Worm (Caenorhabditis elegans) whole organism, L2 larva: ENCODE measurements around the gene C53A5.2.

Experiments
- C34F6.9 ChIP-seq: fragments of 150-350 bp; optimal IDR thresholded peaks from 2 replicates; lab custom pipeline; 2014; ENCODE audit warnings: missing biosample characterization, missing genetic modification characterization
- R02D3.7 ChIP-seq: fragments of 150-350 bp; optimal IDR thresholded peaks from 2 replicates; lab custom pipeline; 2014; ENCODE audit warnings: missing biosample characterization, missing genetic modification characterization
- Y55F3AM.14 ChIP-seq: fragments of 200-800 bp; sonication (Bioruptor generic); optimal IDR thresholded peaks from 2 replicates; lab custom pipeline; 2018; ENCODE audit warnings: mild to moderate bottlenecking, missing genetic modification characterization, missing compliant biosample characterization
- alr-1 ChIP-seq: fragments of 150-350 bp; optimal IDR thresholded peaks from 2 replicates; lab custom pipeline; 2014; ENCODE audit warnings: missing biosample characterization, missing genetic modification characterization
- aly-2 ChIP-seq: fragments of 150-350 bp; optimal IDR thresholded peaks from 2 replicates; lab custom pipeline; 2014; ENCODE audit warnings: missing biosample characterization, missing genetic modification characterization
- ama-1 ChIP-seq: fragments of 150-350 bp; optimal IDR thresholded peaks from 2 replicates; lab custom pipeline; 2018; ENCODE audit warnings: inconsistent platforms
- ceh-16 ChIP-seq: fragments of 150-350 bp; optimal IDR thresholded peaks from 2 replicates; lab custom pipeline; 2014; ENCODE audit warnings: missing biosample characterization, missing genetic modification characterization
- ceh-82 ChIP-seq: fragments of 150-350 bp; optimal IDR thresholded peaks from 2 replicates; lab custom pipeline; 2014; ENCODE audit warnings: missing biosample characterization, missing genetic modification characterization
- crh-2 ChIP-seq: sonication (generic microtip); optimal IDR thresholded peaks from 2 replicates; lab custom pipeline; 2017; ENCODE audit warnings: missing biosample characterization, missing genetic modification characterization
- egl-27 ChIP-seq: sonication (generic microtip); optimal IDR thresholded peaks from 3 replicates; lab custom pipeline; 2017; ENCODE audit warnings: missing biosample characterization, missing genetic modification reagents, missing genetic modification characterization
- elt-1 ChIP-seq: fragments of 150-350 bp; optimal IDR thresholded peaks from 2 replicates; lab custom pipeline; 2014; ENCODE audit warnings: missing biosample characterization, missing genetic modification characterization
- elt-3 ChIP-seq: sonication (generic microtip); optimal IDR thresholded peaks from 2 replicates; lab custom pipeline; 2017; ENCODE audit warnings: missing biosample characterization, missing genetic modification characterization
- fos-1 ChIP-seq: fragments of 150-350 bp; optimal IDR thresholded peaks from 2 replicates; lab custom pipeline; 2014; ENCODE audit warnings: missing biosample characterization, missing genetic modification characterization
- gmeb-1 ChIP-seq: fragments of 150-350 bp; optimal IDR thresholded peaks from 2 replicates; lab custom pipeline; 2014; ENCODE audit warnings: missing biosample characterization, missing genetic modification characterization
- lin-39 ChIP-seq: fragments of 150-350 bp; optimal IDR thresholded peaks from 2 replicates; lab custom pipeline; 2014; ENCODE audit warnings: missing biosample characterization, missing genetic modification reagents, missing genetic modification characterization
- lsy-2 ChIP-seq, 2 experiments: fragments of 150-350 bp in 1 of 2; sonication (generic microtip) in 1 of 2; optimal IDR thresholded peaks; 2 replicates each; lab custom pipeline; 2014 to 2017; ENCODE audit warnings: missing biosample characterization in 2 of 2, missing genetic modification characterization in 2 of 2
- mbf-1 ChIP-seq: sonication (generic microtip); optimal IDR thresholded peaks from 2 replicates; lab custom pipeline; 2017; ENCODE audit warnings: missing biosample characterization, missing genetic modification characterization
- nhr-10 ChIP-seq: sonication (generic microtip); optimal IDR thresholded peaks from 2 replicates; lab custom pipeline; 2017; ENCODE audit warnings: missing biosample characterization, missing genetic modification characterization
- nhr-11 ChIP-seq: fragments of 150-350 bp; optimal IDR thresholded peaks from 2 replicates; lab custom pipeline; 2014; ENCODE audit warnings: missing biosample characterization, missing genetic modification characterization
- nhr-129 ChIP-seq: fragments of 150-350 bp; optimal IDR thresholded peaks from 2 replicates; lab custom pipeline; 2014; ENCODE audit warnings: missing biosample characterization, missing genetic modification characterization
- nhr-21 ChIP-seq: fragments of 150-350 bp; optimal IDR thresholded peaks from 2 replicates; lab custom pipeline; 2014; ENCODE audit warnings: missing biosample characterization, missing genetic modification characterization
- nhr-23 ChIP-seq: fragments of 150-350 bp; optimal IDR thresholded peaks from 2 replicates; lab custom pipeline; 2014; ENCODE audit warnings: missing biosample characterization, missing genetic modification reagents, missing genetic modification characterization
- nhr-6 ChIP-seq: fragments of 150-350 bp; optimal IDR thresholded peaks from 2 replicates; lab custom pipeline; 2014; ENCODE audit warnings: missing biosample characterization, missing genetic modification characterization
- nhr-77 ChIP-seq: fragments of 150-350 bp; optimal IDR thresholded peaks from 2 replicates; lab custom pipeline; 2014; ENCODE audit warnings: missing biosample characterization, missing genetic modification characterization
- peb-1 ChIP-seq: fragments of 150-350 bp; optimal IDR thresholded peaks from 2 replicates; lab custom pipeline; 2014; ENCODE audit warnings: missing biosample characterization, missing genetic modification characterization
- skn-1 ChIP-seq: sonication (generic microtip); optimal IDR thresholded peaks from 2 replicates; lab custom pipeline; 2017; ENCODE audit warnings: missing biosample characterization, missing genetic modification characterization
- sma-3 ChIP-seq: sonication (generic microtip); optimal IDR thresholded peaks from 2 replicates; lab custom pipeline; 2016; ENCODE audit warnings: missing genetic modification reagents, missing genetic modification characterization, missing compliant biosample characterization
- sma-9 ChIP-seq, 2 experiments: fragments of 150-350 bp in 1 of 2; sonication (generic microtip) in 1 of 2; optimal IDR thresholded peaks; 2 replicates each; lab custom pipeline; 2014 to 2016; ENCODE audit warnings: missing genetic modification characterization in 2 of 2, mild to moderate bottlenecking in 1 of 2, missing biosample characterization in 1 of 2, missing compliant biosample characterization in 1 of 2, missing genetic modification reagents in 1 of 2, moderate library complexity in 1 of 2
- snpc-4 ChIP-seq: fragments of 150-350 bp; optimal IDR thresholded peaks from 2 replicates; lab custom pipeline; 2014; ENCODE audit warnings: missing biosample characterization, missing genetic modification characterization
- unc-55 ChIP-seq: fragments of 150-350 bp; sonication (generic microtip); optimal IDR thresholded peaks from 3 replicates; lab custom pipeline; 2014; ENCODE audit warnings: missing biosample characterization, missing genetic modification reagents, missing genetic modification characterization
- zag-1 ChIP-seq: fragments of 150-350 bp; optimal IDR thresholded peaks from 2 replicates; lab custom pipeline; 2014; ENCODE audit warnings: missing biosample characterization, missing genetic modification characterization
- ztf-1 ChIP-seq: fragments of 200-800 bp; sonication (Bioruptor generic); conservative IDR thresholded peaks from 2 replicates; pipeline ENCODE4 v1.3.6; 2022; ENCODE audit warnings: missing genetic modification characterization, missing compliant biosample characterization
- ztf-11 ChIP-seq: sonication (generic microtip); optimal IDR thresholded peaks from 2 replicates; lab custom pipeline; 2017; ENCODE audit warnings: missing biosample characterization, missing genetic modification characterization
- ztf-4 ChIP-seq: fragments of 150-350 bp; optimal IDR thresholded peaks from 2 replicates; lab custom pipeline; 2014; ENCODE audit warnings: missing biosample characterization, missing genetic modification characterization

C53A5.2 gene

ce11 chrV:14491097-14491496, 31.9 kb downstream of the C53A5.2 start:
- TF ChIP-seq peb-1 (tag; lab: Kevin White, UChicago), result no peak
- no peak for TF ChIP-seq Y55F3AM.14 (GFP tag; lab: Kevin White, UChicago)
- no peak for TF ChIP-seq nhr-77
- TF ChIP-seq skn-1 (tag; lab: Kevin White, UChicago), result no peak
- no peak for TF ChIP-seq C34F6.9 (tag; lab: Kevin White, UChicago)
- no peak for TF ChIP-seq ztf-4
- no peak for TF ChIP-seq ceh-16 (tag; lab: Kevin White, UChicago)
- no peak for TF ChIP-seq nhr-23 (tag; lab: Kevin White, UChicago)
- no peak for TF ChIP-seq aly-2 (tag; lab: Kevin White, UChicago)
- TF ChIP-seq R02D3.7, result no peak
- no peak for TF ChIP-seq lsy-2 (tag; optimal IDR thresholded peaks at IDR 0.05; lab: Kevin White, UChicago)

DNA sequence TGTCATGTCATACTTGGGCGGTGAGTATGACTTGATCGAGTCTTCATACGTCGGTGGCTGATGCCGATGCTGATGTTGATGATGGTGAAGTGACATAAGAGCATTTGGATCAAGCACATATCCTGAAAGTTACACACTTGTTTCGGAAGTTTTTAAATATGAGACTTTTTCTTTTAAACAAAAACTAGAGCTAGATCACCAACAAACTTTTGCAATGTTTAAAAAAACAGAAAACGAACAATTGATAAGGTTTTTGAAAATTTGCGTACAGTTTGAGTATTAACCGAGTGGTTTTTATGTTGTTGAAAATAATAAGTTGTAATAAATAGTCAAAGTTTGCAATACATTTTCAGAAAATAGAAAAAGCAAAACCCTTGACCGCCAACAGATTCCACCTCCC, 38.4 kb downstream of the C53A5.2 start, which contains the start of gene R02D5.4:
R02D5.4 (minus strand) TSS at position 101 of the 400 bp plus-strand sequence.
- TF ChIP-seq nhr-10 (tag; lab: Kevin White, UChicago) (no peak), mbf-1 (tag; lab: Kevin White, UChicago) (no peak), fos-1 (tag; lab: Kevin White, UChicago) (no peak)
- TF ChIP-seq, all 48 proteins: peak for 0

DNA sequence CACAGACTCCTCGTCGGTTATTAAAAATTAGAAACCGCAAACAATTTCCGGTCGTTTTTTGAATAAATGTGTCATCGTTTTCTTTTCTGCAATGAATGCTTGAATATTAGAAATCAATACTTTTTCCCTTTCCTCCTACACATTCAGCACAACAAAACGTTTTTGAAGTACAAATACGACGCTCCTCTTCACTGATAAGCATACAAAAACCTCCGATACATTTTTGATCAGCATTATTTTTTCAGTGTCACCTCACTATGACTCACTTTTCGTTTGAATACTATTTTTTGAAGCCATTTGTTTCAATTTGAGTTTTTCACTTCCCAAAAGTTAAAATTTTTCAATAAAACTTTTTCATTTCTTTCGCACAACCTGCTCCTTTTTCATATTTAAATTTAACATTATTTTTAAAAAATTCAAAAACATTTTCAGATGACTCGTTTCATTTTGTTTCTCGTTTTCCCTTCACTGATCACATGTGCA, 40.2 kb downstream of the C53A5.2 start, which contains the start of gene R02D5.3:
R02D5.3 (plus strand) TSS at position 433 of the 483 bp plus-strand sequence.
- TF ChIP-seq fos-1 (tag; lab: Kevin White, UChicago) (peak; percentile 96), skn-1 (tag; lab: Kevin White, UChicago) (peak; percentile 61), ceh-82 (no peak)

ce11 chrV:14481987-14482386, 41.0 kb downstream of the C53A5.2 start, which contains the start of gene R02D5.10:
Gene R02D5.10, plus strand, starts transcription at chrV:14482287.
- TF ChIP-seq nhr-23 (tag; lab: Kevin White, UChicago) (no peak), nhr-6 (tag; lab: Kevin White, UChicago) (no peak), lin-39 (tag; lab: Kevin White, UChicago) (no peak), fos-1 (tag; lab: Kevin White, UChicago) (no peak), crh-2 (tag; lab: Kevin White, UChicago) (no peak), zag-1 (no peak), snpc-4 (tag; lab: Kevin White, UChicago) (no peak), egl-27 (tag; lab: Kevin White, UChicago) (no peak), lsy-2 (tag; optimal IDR thresholded peaks at IDR 0.05; lab: Kevin White, UChicago) (no peak), ama-1 (lab: Kevin White, UChicago) (no peak)

DNA sequence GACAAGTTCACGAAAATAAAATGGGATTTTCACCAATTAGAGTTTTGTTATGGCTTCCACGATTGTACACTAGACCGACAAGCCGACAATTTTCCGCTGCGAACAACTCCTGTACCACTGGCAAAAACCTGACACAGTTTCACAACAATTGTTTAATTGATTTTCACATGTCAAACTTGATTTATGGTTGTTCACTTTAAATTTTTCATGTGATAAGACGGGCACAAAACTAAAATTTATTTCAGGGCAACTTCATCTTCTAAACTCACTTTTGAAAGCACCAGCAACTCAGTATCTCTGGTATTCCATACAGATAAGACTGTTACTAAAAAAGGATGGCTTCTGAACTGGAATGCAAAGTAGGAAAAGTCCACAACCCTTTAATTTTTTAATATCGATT, 41.6 kb downstream of the C53A5.2 start, which contains the start of gene R02D5.7:
R02D5.7 (minus strand) TSS at position 101 of the 400 bp plus-strand sequence.
- TF ChIP-seq peb-1 (tag; lab: Kevin White, UChicago) (no peak), ztf-1 (GFP tag; lab: Robert Waterston, UW) (no peak), ztf-11 (no peak), mbf-1 (tag; lab: Kevin White, UChicago) (no peak), lin-39 (tag; lab: Kevin White, UChicago) (no peak), skn-1 (tag; lab: Kevin White, UChicago) (no peak), Y55F3AM.14 (GFP tag; lab: Kevin White, UChicago) (no peak), unc-55 (GFP tag; lab: Kevin White, UChicago) (no peak), nhr-11 (tag; lab: Kevin White, UChicago) (no peak)

DNA sequence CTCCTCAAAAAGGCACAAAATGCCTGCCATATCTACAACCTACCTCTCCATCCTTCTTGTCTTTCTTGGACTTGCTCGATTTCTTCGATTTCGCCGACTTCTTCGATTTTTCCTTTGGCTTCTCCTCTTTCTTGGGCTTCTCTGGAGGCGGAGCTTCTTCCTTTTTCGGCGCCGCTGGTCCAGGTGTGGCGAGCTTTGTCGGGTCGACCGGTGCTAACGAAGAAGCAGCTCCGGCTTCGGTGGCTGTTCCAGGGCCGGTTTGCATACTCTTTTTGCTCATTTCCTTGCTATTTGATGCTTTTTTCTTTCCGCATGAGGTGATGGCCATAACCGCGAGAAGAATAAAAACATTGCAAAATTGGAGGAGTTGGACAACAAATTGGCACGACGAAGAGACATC, 42.5 kb downstream of the C53A5.2 start:
- TF ChIP-seq nhr-129 (tag; lab: Kevin White, UChicago) (no peak), nhr-21 (tag; lab: Kevin White, UChicago) (no peak), zag-1 (no peak), egl-27 (tag; lab: Kevin White, UChicago) (no peak), nhr-23 (tag; lab: Kevin White, UChicago) (no peak), gmeb-1 (tag; lab: Kevin White, UChicago) (no peak), nhr-77 (no peak), sma-9 (GFP tag; optimal IDR thresholded peaks at IDR 0.05; lab: Kevin White, UChicago) (no peak), sma-9 (tag; optimal IDR thresholded peaks at IDR 0.05; lab: Kevin White, UChicago) (no peak), fos-1 (tag; lab: Kevin White, UChicago) (no peak), peb-1 (tag; lab: Kevin White, UChicago) (no peak), sma-3 (no peak), elt-1 (tag; lab: Kevin White, UChicago) (no peak), elt-3 (tag; lab: Kevin White, UChicago) (no peak), nhr-6 (tag; lab: Kevin White, UChicago) (no peak), mbf-1 (tag; lab: Kevin White, UChicago) (no peak), alr-1 (tag; lab: Kevin White, UChicago) (no peak), crh-2 (tag; lab: Kevin White, UChicago) (no peak)
- TF ChIP-seq, all 48 proteins: peak for 0
